Worm (Caenorhabditis elegans): ENCODE measurements around the gene col-9.

Gene col-9

DNA sequence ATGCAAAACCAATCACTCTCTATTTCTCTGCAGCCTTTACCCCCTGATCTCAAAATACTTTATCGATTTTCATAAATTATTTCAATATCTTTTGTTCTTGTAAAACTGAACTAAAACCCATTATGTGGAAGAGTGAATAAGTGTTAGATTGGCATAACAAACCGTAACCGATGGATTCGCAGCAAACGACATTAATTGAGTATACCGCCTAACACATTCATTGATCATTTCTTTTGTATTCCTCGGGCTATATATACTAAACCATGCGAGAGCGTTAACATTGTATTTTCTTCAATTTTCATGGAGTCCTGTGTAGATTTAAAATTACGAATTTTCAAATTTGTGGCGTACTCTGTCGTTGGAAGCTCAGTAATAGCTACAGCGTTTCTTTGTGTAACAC lies at the start of gene col-9:
col-9 (plus strand) TSS at position 301 of the 400 bp plus-strand sequence.
- TF ChIP-seq hmbx-1 (tag; optimal IDR thresholded peaks at IDR 0.05), result no peak
- no peak for TF ChIP-seq sea-1 (GFP tag; conservative IDR thresholded peaks at IDR 0.05)
- TF ChIP-seq ama-1 (optimal IDR thresholded peaks at IDR 0.05), result no peak
- no peak for TF ChIP-seq aly-1 (tag; optimal IDR thresholded peaks at IDR 0.05)
- no peak for TF ChIP-seq tbx-11 (GFP tag; IDR thresholded peaks at IDR 0.05)
- TF ChIP-seq hmg-4 (GFP tag; optimal IDR thresholded peaks at IDR 0.05), result no peak
- TF ChIP-seq hnd-1 (tag; optimal IDR thresholded peaks at IDR 0.05), result no peak
- TF ChIP-seq pes-1 (GFP tag; IDR thresholded peaks at IDR 0.05), result no peak
- TF ChIP-seq B0310.2 (tag; optimal IDR thresholded peaks at IDR 0.05), result no peak
- TF ChIP-seq tbx-37 (GFP tag; conservative IDR thresholded peaks at IDR 0.05), result no peak
- no peak for TF ChIP-seq F13C5.2 (tag; optimal IDR thresholded peaks at IDR 0.05)
- no peak for TF ChIP-seq scrt-1 (GFP tag; IDR thresholded peaks at IDR 0.05)
- no peak for TF ChIP-seq ceh-36 (tag; optimal IDR thresholded peaks at IDR 0.05)
- no peak for TF ChIP-seq tra-4 (tag; optimal IDR thresholded peaks at IDR 0.05)
- TF ChIP-seq ceh-13 (GFP tag; optimal IDR thresholded peaks at IDR 0.05), result no peak
- no peak for TF ChIP-seq flt-1 (GFP tag; IDR thresholded peaks at IDR 0.05)
- no peak for TF ChIP-seq ets-7 (tag; optimal IDR thresholded peaks at IDR 0.05)

ce11 chrX:13541335-13541734 lies 48.5 kb upstream of the col-9 start:
- TF ChIP-seq tra-4 (tag; optimal IDR thresholded peaks at IDR 0.05) (no peak), F13C5.2 (tag; optimal IDR thresholded peaks at IDR 0.05) (no peak), hnd-1 (tag; optimal IDR thresholded peaks at IDR 0.05) (no peak), ceh-13 (GFP tag; optimal IDR thresholded peaks at IDR 0.05) (no peak), scrt-1 (GFP tag; IDR thresholded peaks at IDR 0.05) (no peak), ceh-36 (tag; optimal IDR thresholded peaks at IDR 0.05) (no peak), aly-1 (tag; optimal IDR thresholded peaks at IDR 0.05) (no peak), tbx-11 (GFP tag; IDR thresholded peaks at IDR 0.05) (no peak), ets-7 (tag; optimal IDR thresholded peaks at IDR 0.05) (no peak), sea-1 (GFP tag; conservative IDR thresholded peaks at IDR 0.05) (no peak), ama-1 (optimal IDR thresholded peaks at IDR 0.05) (no peak), pes-1 (GFP tag; IDR thresholded peaks at IDR 0.05) (no peak), B0310.2 (tag; optimal IDR thresholded peaks at IDR 0.05) (no peak), tbx-37 (GFP tag; conservative IDR thresholded peaks at IDR 0.05) (no peak), hmg-4 (GFP tag; optimal IDR thresholded peaks at IDR 0.05) (no peak)

DNA sequence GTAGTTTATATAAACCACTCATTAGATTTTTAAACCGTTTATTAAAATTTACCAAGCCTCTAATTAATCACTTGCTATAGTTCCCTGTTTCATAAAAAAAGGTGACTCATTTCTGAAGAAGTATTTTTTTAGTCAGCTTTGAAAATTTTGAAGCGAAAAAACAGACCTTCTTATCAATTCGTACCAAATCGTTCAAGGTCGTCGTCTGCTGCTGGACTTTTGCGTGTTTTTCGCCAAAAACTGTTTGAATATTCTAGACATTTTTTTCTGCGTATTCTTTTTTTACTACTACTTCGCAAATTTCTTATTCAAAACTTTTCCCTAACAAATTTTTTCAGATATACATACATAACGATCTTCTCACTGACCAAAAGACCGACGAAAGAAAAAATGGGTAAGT lies 47.6 kb upstream of the col-9 start, which contains the start of gene cah-4:
cah-4 (plus strand) TSS at position 339 of the 400 bp plus-strand sequence.
- TF ChIP-seq hnd-1 (tag; optimal IDR thresholded peaks at IDR 0.05) (no peak), tra-4 (tag; optimal IDR thresholded peaks at IDR 0.05) (no peak), ceh-36 (tag; optimal IDR thresholded peaks at IDR 0.05) (no peak), flt-1 (GFP tag; IDR thresholded peaks at IDR 0.05) (no peak), scrt-1 (GFP tag; IDR thresholded peaks at IDR 0.05) (no peak), tbx-37 (GFP tag; conservative IDR thresholded peaks at IDR 0.05) (no peak), hmbx-1 (tag; optimal IDR thresholded peaks at IDR 0.05) (no peak), pes-1 (GFP tag; IDR thresholded peaks at IDR 0.05) (no peak), hmg-4 (GFP tag; optimal IDR thresholded peaks at IDR 0.05) (no peak), F13C5.2 (tag; optimal IDR thresholded peaks at IDR 0.05) (no peak), ceh-13 (GFP tag; optimal IDR thresholded peaks at IDR 0.05) (no peak), B0310.2 (tag; optimal IDR thresholded peaks at IDR 0.05) (no peak), ama-1 (optimal IDR thresholded peaks at IDR 0.05) (no peak), tbx-11 (GFP tag; IDR thresholded peaks at IDR 0.05) (no peak), aly-1 (tag; optimal IDR thresholded peaks at IDR 0.05) (no peak), ets-7 (tag; optimal IDR thresholded peaks at IDR 0.05) (no peak), sea-1 (GFP tag; conservative IDR thresholded peaks at IDR 0.05) (no peak)

DNA sequence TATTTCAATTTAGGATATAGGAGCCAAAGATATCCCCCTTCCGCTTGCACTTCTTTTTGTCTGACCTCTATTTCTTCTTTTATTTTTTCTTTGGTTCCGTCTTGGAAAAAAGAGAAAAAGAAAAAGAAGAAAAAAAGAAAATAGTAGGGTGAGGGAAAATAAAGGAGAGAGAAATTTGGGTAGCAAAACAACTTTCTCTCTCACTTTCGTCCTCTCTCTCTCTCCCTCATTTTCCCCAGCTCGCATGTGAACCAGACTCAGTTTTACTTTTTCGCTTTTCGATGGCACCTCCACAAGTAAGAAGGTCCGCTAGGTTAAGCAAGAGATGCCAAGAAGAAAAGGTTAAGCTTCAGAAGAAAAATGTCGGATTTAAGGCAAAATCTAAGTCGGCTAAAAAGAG lies 47.1 kb upstream of the col-9 start:
- TF ChIP-seq ama-1 (optimal IDR thresholded peaks at IDR 0.05) (no peak), pes-1 (GFP tag; IDR thresholded peaks at IDR 0.05) (no peak), tbx-11 (GFP tag; IDR thresholded peaks at IDR 0.05) (no peak), hmbx-1 (tag; optimal IDR thresholded peaks at IDR 0.05) (no peak), sea-1 (GFP tag; conservative IDR thresholded peaks at IDR 0.05) (no peak), tra-4 (tag; optimal IDR thresholded peaks at IDR 0.05) (no peak), scrt-1 (GFP tag; IDR thresholded peaks at IDR 0.05) (no peak), tbx-37 (GFP tag; conservative IDR thresholded peaks at IDR 0.05) (no peak)

- TF ChIP-seq aly-1 (tag; optimal IDR thresholded peaks at IDR 0.05) (no peak), F13C5.2 (tag; optimal IDR thresholded peaks at IDR 0.05) (no peak), hmbx-1 (tag; optimal IDR thresholded peaks at IDR 0.05) (no peak), hnd-1 (tag; optimal IDR thresholded peaks at IDR 0.05) (no peak), ama-1 (optimal IDR thresholded peaks at IDR 0.05) (no peak), pes-1 (GFP tag; IDR thresholded peaks at IDR 0.05) (no peak), ceh-13 (GFP tag; optimal IDR thresholded peaks at IDR 0.05) (no peak), hmg-4 (GFP tag; optimal IDR thresholded peaks at IDR 0.05) (no peak), ceh-36 (tag; optimal IDR thresholded peaks at IDR 0.05) (no peak)
Observed at ce11 chrX:13543350-13543749, 46.5 kb upstream of the col-9 start.

- no peak for TF ChIP-seq ets-7 (tag; optimal IDR thresholded peaks at IDR 0.05)
- no peak for TF ChIP-seq aly-1 (tag; optimal IDR thresholded peaks at IDR 0.05)
- no peak for TF ChIP-seq hmg-4 (GFP tag; optimal IDR thresholded peaks at IDR 0.05)
- no peak for TF ChIP-seq hnd-1 (tag; optimal IDR thresholded peaks at IDR 0.05)
- no peak for TF ChIP-seq ceh-36 (tag; optimal IDR thresholded peaks at IDR 0.05)
Observed at ce11 chrX:13544544-13545021, 45.3 kb upstream of the col-9 start.

- TF ChIP-seq tra-4 (tag; optimal IDR thresholded peaks at IDR 0.05), result no peak
- TF ChIP-seq scrt-1 (GFP tag; IDR thresholded peaks at IDR 0.05), result no peak
- TF ChIP-seq hmg-4 (GFP tag; optimal IDR thresholded peaks at IDR 0.05), result no peak
- TF ChIP-seq B0310.2 (tag; optimal IDR thresholded peaks at IDR 0.05), result no peak
- no peak for TF ChIP-seq sea-1 (GFP tag; conservative IDR thresholded peaks at IDR 0.05)
- TF ChIP-seq ceh-13 (GFP tag; optimal IDR thresholded peaks at IDR 0.05), result no peak
- TF ChIP-seq flt-1 (GFP tag; IDR thresholded peaks at IDR 0.05), result no peak
- TF ChIP-seq hnd-1 (tag; optimal IDR thresholded peaks at IDR 0.05), result no peak
- TF ChIP-seq tbx-11 (GFP tag; IDR thresholded peaks at IDR 0.05), result no peak
- no peak for TF ChIP-seq ets-7 (tag; optimal IDR thresholded peaks at IDR 0.05)
- TF ChIP-seq aly-1 (tag; optimal IDR thresholded peaks at IDR 0.05), result no peak
- TF ChIP-seq tbx-37 (GFP tag; conservative IDR thresholded peaks at IDR 0.05), result no peak
- TF ChIP-seq ceh-36 (tag; optimal IDR thresholded peaks at IDR 0.05), result no peak
- TF ChIP-seq hmbx-1 (tag; optimal IDR thresholded peaks at IDR 0.05), result no peak
- TF ChIP-seq ama-1 (optimal IDR thresholded peaks at IDR 0.05), result no peak
- TF ChIP-seq pes-1 (GFP tag; IDR thresholded peaks at IDR 0.05), result no peak
- TF ChIP-seq F13C5.2 (tag; optimal IDR thresholded peaks at IDR 0.05), result no peak
Observed at ce11 chrX:13550890-13551289, 38.9 kb upstream of the col-9 start, which contains the start of gene odr-1. TSS of gene odr-1 (minus strand) at chrX:13550990.
